Worm (Caenorhabditis elegans): Measurements from ENCODE around the gene M70.5.

DNA sequence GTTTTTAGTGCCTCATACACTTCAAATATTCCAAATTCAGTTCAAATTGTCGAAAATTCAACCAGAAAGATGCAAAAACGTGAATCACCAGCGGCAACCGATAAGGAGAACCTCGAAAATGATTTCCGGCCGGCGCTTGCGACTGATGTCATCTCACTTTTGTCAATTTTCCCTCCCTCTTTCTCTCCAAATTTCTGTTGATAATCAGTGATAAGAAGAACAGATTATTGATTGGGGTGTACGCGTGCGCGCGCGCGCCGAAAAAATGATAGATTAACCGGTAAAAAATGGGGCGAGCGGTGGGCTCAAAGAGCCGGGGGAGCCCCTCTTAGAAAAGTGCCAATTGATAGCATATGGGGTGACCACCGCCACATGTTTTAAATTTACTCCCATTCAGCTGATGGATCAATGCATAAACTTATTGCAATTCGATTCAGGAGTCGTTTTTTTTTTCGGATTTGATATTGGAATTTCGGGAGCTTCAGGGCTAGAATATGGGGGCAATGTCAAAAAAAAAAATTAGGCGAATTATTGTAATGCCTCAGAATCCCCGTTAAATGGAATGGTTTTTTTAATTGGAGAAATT, 9.1 kb upstream of the M70.5 start:
- TF ChIP-seq flt-1 (GFP tag; IDR thresholded peaks at IDR 0.05) (no peak), sea-1 (GFP tag; conservative IDR thresholded peaks at IDR 0.05) (no peak)
